Fruit fly (Drosophila melanogaster) whole organism: Measurements from ENCODE around the gene snk.

Experiments
- CG8478 ChIP-seq: fragments of >200 bp; optimal IDR thresholded peaks from 2 replicates; lab custom pipeline; 2018; ENCODE audit warnings: inconsistent platforms
- Dll ChIP-seq: fragments of >200 bp; optimal IDR thresholded peaks from 2 replicates; lab custom pipeline; 2017
- EcR ChIP-seq, 2 experiments: fragments of >200 bp; optimal IDR thresholded peaks; 2 replicates each; lab custom pipeline; 2017; ENCODE audit warnings: missing biosample characterization in 2 of 2, missing genetic modification characterization in 2 of 2, missing genetic modification reagents in 2 of 2
- pan ChIP-seq: fragments of >200 bp; optimal IDR thresholded peaks from 2 replicates; lab custom pipeline; 2017
- psq ChIP-seq: fragments of >200 bp; optimal IDR thresholded peaks from 2 replicates; lab custom pipeline; 2017
- usp ChIP-seq: fragments of >200 bp; optimal IDR thresholded peaks from 2 replicates; lab custom pipeline; 2017; ENCODE audit warnings: missing biosample characterization, missing genetic modification characterization, mixed read lengths

- TF ChIP-seq EcR (GFP tag; optimal IDR thresholded peaks at IDR 0.05; lab: Kevin White, UChicago), result no peak
- TF ChIP-seq usp (GFP tag; lab: Kevin White, UChicago), result no peak
- TF ChIP-seq psq (lab: Kevin White, UChicago), result no peak
- TF ChIP-seq Dll, result no peak
- no peak for TF ChIP-seq CG8478
- no peak for TF ChIP-seq pan (lab: Kevin White, UChicago)
These were observed 1.9 kb upstream of the snk start, which contains the start of gene Hsc70-2 for dm6 chr3R:13044459-13044858.
